Fruit fly (Drosophila melanogaster) whole organism, embryonic: ENCODE measurements around the gene Bdp1.

Source experiments
- ATbp ChIP-seq: fragments of 200-800 bp; sonication (Bioruptor generic); optimal IDR thresholded peaks from 2 replicates; lab custom pipeline; 2017; ENCODE audit warnings: missing biosample characterization, mild to moderate bottlenecking, missing genetic modification characterization, missing genetic modification reagents
- Abd-B ChIP-seq: fragments of 200-800 bp; sonication (Bioruptor generic); optimal IDR thresholded peaks from 2 replicates; lab custom pipeline; 2018; ENCODE audit warnings: missing biosample characterization, mild to moderate bottlenecking, missing genetic modification characterization, moderate library complexity
- Atf3 ChIP-seq: fragments of 200-800 bp; sonication (Bioruptor generic); optimal IDR thresholded peaks from 3 replicates; lab custom pipeline; 2016; ENCODE audit warnings: missing biosample characterization, missing genetic modification characterization
- Bdp1 ChIP-seq: fragments of 200-800 bp; sonication (Bioruptor generic); optimal IDR thresholded peaks from 3 replicates; lab custom pipeline; 2016; ENCODE audit warnings: missing biosample characterization, missing genetic modification characterization
- CG10431 ChIP-seq: fragments of 200-800 bp; sonication (Bioruptor generic); optimal IDR thresholded peaks from 3 replicates; lab custom pipeline; 2018; ENCODE audit warnings: missing biosample characterization, mild to moderate bottlenecking, missing genetic modification characterization
- CG10543 ChIP-seq: fragments of 200-800 bp; sonication (Bioruptor generic); optimal IDR thresholded peaks from 3 replicates; lab custom pipeline; 2017; ENCODE audit warnings: missing biosample characterization, mild to moderate bottlenecking, missing genetic modification characterization, moderate library complexity
- CG11456 ChIP-seq: fragments of 200-800 bp; sonication (Bioruptor generic); IDR thresholded peaks from 3 replicates; pipeline ENCODE4 v1.3.6; 2022; ENCODE audit warnings: missing biosample characterization, missing genetic modification characterization
- CG1233 ChIP-seq: fragments of 200-800 bp; sonication (Bioruptor generic); optimal IDR thresholded peaks from 4 replicates; lab custom pipeline; 2018; ENCODE audit warnings: missing biosample characterization, mild to moderate bottlenecking, missing genetic modification characterization
- CG13287 ChIP-seq: fragments of 200-800 bp; sonication (Bioruptor generic); IDR thresholded peaks from 2 replicates; pipeline ENCODE4 v1.3.6; 2022; ENCODE audit warnings: missing biosample characterization, missing genetic modification characterization; ENCODE audit not compliant: partially characterized antibody
- CG15514 ChIP-seq: fragments of 200-800 bp; sonication (Bioruptor generic); optimal IDR thresholded peaks from 3 replicates; lab custom pipeline; 2017; ENCODE audit warnings: missing biosample characterization, missing genetic modification characterization, mild to moderate bottlenecking, moderate library complexity, missing genetic modification reagents
- CG16813 ChIP-seq: fragments of 200-800 bp; sonication (Bioruptor generic); IDR thresholded peaks from 3 replicates; pipeline ENCODE4 v1.3.6; 2022; ENCODE audit warnings: missing biosample characterization, missing genetic modification characterization; ENCODE audit not compliant: partially characterized antibody
- CG17385 ChIP-seq: fragments of 200-800 bp; sonication (Bioruptor generic); optimal IDR thresholded peaks from 3 replicates; lab custom pipeline; 2018; ENCODE audit warnings: missing biosample characterization, mild to moderate bottlenecking, missing genetic modification characterization
- CG17829 ChIP-seq: fragments of 200-800 bp; optimal IDR thresholded peaks from 2 replicates; lab custom pipeline; 2019; ENCODE audit warnings: missing biosample characterization, mild to moderate bottlenecking, missing genetic modification characterization, moderate library complexity
- CG18619 ChIP-seq: fragments of 200-800 bp; sonication (Bioruptor generic); optimal IDR thresholded peaks from 3 replicates; lab custom pipeline; 2017; ENCODE audit warnings: missing biosample characterization, mild to moderate bottlenecking, missing genetic modification characterization
- CG31441 ChIP-seq: fragments of 200-800 bp; sonication (Bioruptor generic); IDR thresholded peaks from 2 replicates; pipeline ENCODE4 v1.3.6; 2022; ENCODE audit warnings: missing biosample characterization, missing genetic modification characterization
- CG32767 ChIP-seq: fragments of 200-800 bp; sonication (Bioruptor generic); IDR thresholded peaks from 2 replicates; pipeline ENCODE4 v1.3.6; 2022; ENCODE audit warnings: missing biosample characterization, missing genetic modification characterization
- CG4328 ChIP-seq: fragments of 200-800 bp; sonication (Bioruptor generic); optimal IDR thresholded peaks from 3 replicates; lab custom pipeline; 2017; ENCODE audit warnings: missing biosample characterization, missing genetic modification reagents, missing genetic modification characterization
- CG4854 ChIP-seq: fragments of 200-800 bp; sonication (Bioruptor generic); optimal IDR thresholded peaks from 2 replicates; lab custom pipeline; 2016; ENCODE audit warnings: missing biosample characterization, missing genetic modification characterization, inconsistent platforms
- CG6813 ChIP-seq: fragments of 200-800 bp; sonication (Bioruptor generic); optimal IDR thresholded peaks from 2 replicates; lab custom pipeline; 2017; ENCODE audit warnings: missing biosample characterization, missing genetic modification characterization, mild to moderate bottlenecking, moderate library complexity, missing genetic modification reagents
- CG8281 ChIP-seq: fragments of 200-800 bp; sonication (Bioruptor generic); optimal IDR thresholded peaks from 2 replicates; lab custom pipeline; 2018; ENCODE audit warnings: missing biosample characterization, mild to moderate bottlenecking, missing genetic modification characterization, moderate library complexity
- CG8359 ChIP-seq: fragments of 200-800 bp; sonication (Bioruptor generic); optimal IDR thresholded peaks from 2 replicates; lab custom pipeline; 2017; ENCODE audit warnings: missing biosample characterization, mild to moderate bottlenecking, missing genetic modification characterization, borderline replicate concordance
- CG8388 ChIP-seq: fragments of 200-800 bp; sonication (Bioruptor generic); optimal IDR thresholded peaks from 2 replicates; lab custom pipeline; 2019; ENCODE audit warnings: missing biosample characterization, mild to moderate bottlenecking, missing genetic modification characterization, moderate library complexity
- CG9609 ChIP-seq: fragments of 200-800 bp; sonication (Bioruptor generic); optimal IDR thresholded peaks from 3 replicates; lab custom pipeline; 2016; ENCODE audit warnings: missing biosample characterization, missing genetic modification characterization
- Hr39 ChIP-seq: fragments of >200 bp; optimal IDR thresholded peaks from 2 replicates; lab custom pipeline; 2017
- Nf-YB ChIP-seq: fragments of 200-800 bp; sonication (Bioruptor generic); optimal IDR thresholded peaks from 3 replicates; lab custom pipeline; 2019; ENCODE audit warnings: missing biosample characterization, mild to moderate bottlenecking, missing genetic modification characterization, moderate library complexity
- Sox102F ChIP-seq: fragments of 200-800 bp; sonication (Bioruptor generic); optimal IDR thresholded peaks from 2 replicates; lab custom pipeline; 2018; ENCODE audit warnings: missing biosample characterization, mild to moderate bottlenecking, missing genetic modification characterization, moderate library complexity
- bigmax ChIP-seq: fragments of 200-800 bp; sonication (Bioruptor generic); optimal IDR thresholded peaks from 2 replicates; lab custom pipeline; 2018; ENCODE audit warnings: missing biosample characterization, mild to moderate bottlenecking, missing genetic modification characterization
- dati ChIP-seq: fragments of 200-800 bp; sonication (Bioruptor generic); IDR thresholded peaks from 2 replicates; pipeline ENCODE4 v1.3.6; 2022; ENCODE audit warnings: missing biosample characterization, missing genetic modification characterization
- disco-r ChIP-seq: fragments of 200-800 bp; sonication (Bioruptor generic); optimal IDR thresholded peaks from 2 replicates; lab custom pipeline; 2016; ENCODE audit warnings: missing biosample characterization, missing genetic modification characterization
- ems ChIP-seq: fragments of 200-800 bp; sonication (Bioruptor generic); optimal IDR thresholded peaks from 3 replicates; lab custom pipeline; 2016; ENCODE audit warnings: missing biosample characterization, missing genetic modification characterization
- ftz-f1 ChIP-seq: fragments of 200-800 bp; sonication (Bioruptor generic); optimal IDR thresholded peaks from 2 replicates; lab custom pipeline; 2016; ENCODE audit warnings: missing biosample characterization, missing genetic modification characterization
- fu2 ChIP-seq: fragments of 200-800 bp; sonication (Bioruptor generic); optimal IDR thresholded peaks from 2 replicates; lab custom pipeline; 2016; ENCODE audit warnings: missing biosample characterization, missing genetic modification characterization
- grau ChIP-seq: fragments of 200-800 bp; optimal IDR thresholded peaks from 3 replicates; lab custom pipeline; 2019; ENCODE audit warnings: missing biosample characterization, mild to moderate bottlenecking, missing genetic modification characterization, moderate library complexity
- gt ChIP-seq: fragments of 200-800 bp; sonication (Bioruptor generic); IDR thresholded peaks from 2 replicates; pipeline ENCODE4 v1.3.6; 2022; ENCODE audit warnings: missing biosample characterization, missing genetic modification characterization
- luna ChIP-seq: fragments of 200-800 bp; sonication (Bioruptor generic); optimal IDR thresholded peaks from 2 replicates; lab custom pipeline; 2016; ENCODE audit warnings: missing biosample characterization, missing genetic modification characterization
- mam ChIP-seq: fragments of 200-800 bp; sonication (Bioruptor generic); optimal IDR thresholded peaks from 3 replicates; lab custom pipeline; 2016; ENCODE audit warnings: missing biosample characterization, missing genetic modification characterization
- mld ChIP-seq: fragments of 200-800 bp; sonication (Bioruptor generic); IDR thresholded peaks from 3 replicates; pipeline ENCODE4 v1.3.6; 2022; ENCODE audit warnings: missing biosample characterization, missing genetic modification characterization; ENCODE audit not compliant: partially characterized antibody
- onecut ChIP-seq: fragments of 200-800 bp; sonication (Bioruptor generic); IDR thresholded peaks from 2 replicates; pipeline ENCODE4 v1.3.6; 2022; ENCODE audit warnings: missing biosample characterization, missing genetic modification characterization
- repo ChIP-seq: fragments of 200-800 bp; sonication (Bioruptor generic); optimal IDR thresholded peaks from 2 replicates; lab custom pipeline; 2016; ENCODE audit warnings: missing biosample characterization, missing genetic modification characterization
- row ChIP-seq: fragments of 200-800 bp; sonication (Bioruptor generic); IDR thresholded peaks from 3 replicates; pipeline ENCODE4 v1.3.6; 2022; ENCODE audit warnings: missing biosample characterization, missing genetic modification characterization
- sens ChIP-seq: fragments of 200-800 bp; sonication (Bioruptor generic); peaks from one replicate; lab custom pipeline; 2016; ENCODE audit warnings: missing biosample characterization, missing genetic modification characterization
- sens-2 ChIP-seq: fragments of 200-800 bp; sonication (Bioruptor generic); IDR thresholded peaks from 2 replicates; pipeline ENCODE4 v1.3.6; 2022; ENCODE audit warnings: missing biosample characterization, missing genetic modification characterization
- so ChIP-seq: fragments of 200-800 bp; sonication (Bioruptor generic); IDR thresholded peaks from 3 replicates; pipeline ENCODE4 v1.3.6; 2022; ENCODE audit warnings: missing biosample characterization, missing genetic modification characterization
- sob ChIP-seq: fragments of 200-800 bp; sonication (Bioruptor generic); IDR thresholded peaks from 2 replicates; pipeline ENCODE4 v1.3.6; 2022; ENCODE audit warnings: missing biosample characterization, missing genetic modification characterization
- stwl ChIP-seq: fragments of 200-800 bp; sonication (Bioruptor generic); optimal IDR thresholded peaks from 3 replicates; lab custom pipeline; 2018; ENCODE audit warnings: missing biosample characterization, mild to moderate bottlenecking, missing genetic modification characterization, moderate library complexity
- twi ChIP-seq: fragments of 200-800 bp; optimal IDR thresholded peaks from 2 replicates; lab custom pipeline; 2019; ENCODE audit warnings: missing biosample characterization, mild to moderate bottlenecking, missing genetic modification characterization, moderate library complexity
- vvl ChIP-seq: fragments of 200-800 bp; sonication (Bioruptor generic); IDR thresholded peaks from 2 replicates; pipeline ENCODE4 v1.3.6; 2022; ENCODE audit warnings: missing biosample characterization, missing genetic modification characterization
- wek ChIP-seq: fragments of 200-800 bp; sonication (Bioruptor generic); optimal IDR thresholded peaks from 3 replicates; lab custom pipeline; 2018; ENCODE audit warnings: missing biosample characterization, mild to moderate bottlenecking, missing genetic modification characterization, moderate library complexity
- zen2 ChIP-seq: fragments of 200-800 bp; sonication (Bioruptor generic); IDR thresholded peaks from 3 replicates; pipeline ENCODE4 v1.3.6; 2022; ENCODE audit warnings: missing biosample characterization, missing genetic modification characterization; ENCODE audit not compliant: partially characterized antibody

The Bdp1 gene

dm6 chr2L:13373435-13374242, at the start of gene Bdp1, which contains the start of gene CG6565 (continued):
- peak; percentile 44; the same call in 1 of the 2 replicates for TF ChIP-seq CG13287
- peak; percentile 94 for TF ChIP-seq CG8388 (GFP tag; lab: Kevin White, UChicago)
- TF ChIP-seq ftz-f1 (GFP tag; lab: Kevin White, UChicago), result peak; percentile 52
- TF ChIP-seq row, result peak; percentile 98
- peak; percentile 97 for TF ChIP-seq CG4854 (GFP tag; lab: Kevin White, UChicago)
- peak; percentile 98 for TF ChIP-seq disco-r (GFP tag; lab: Kevin White, UChicago)
- TF ChIP-seq wek, result peak; percentile 68
- TF ChIP-seq CG31441 (GFP tag; lab: Robert Waterston, UW), result peak; percentile 98
- TF ChIP-seq CG4328 (GFP tag; lab: Kevin White, UChicago), result peak; percentile 96
- TF ChIP-seq CG8281 (tag; lab: Kevin White, UChicago), result peak; percentile 86
- TF ChIP-seq CG18619, result peak; percentile 97
- TF ChIP-seq fu2 (GFP tag; lab: Kevin White, UChicago), result peak; percentile 99
- peak; percentile 98 for TF ChIP-seq Atf3 (GFP tag; lab: Kevin White, UChicago)
- TF ChIP-seq CG16813 (GFP tag; lab: Robert Waterston, UW), result 0 out of 3 replicates have a peak, but pooled peaks have one; percentile 35
- peak; percentile 77 for TF ChIP-seq CG8359 (GFP tag; lab: Kevin White, UChicago)
- peak; percentile 97 for TF ChIP-seq luna (GFP tag; lab: Kevin White, UChicago)
- peak; percentile 98 for TF ChIP-seq CG10543 (GFP tag; lab: Kevin White, UChicago)
- TF ChIP-seq CG6813 (GFP tag; lab: Kevin White, UChicago), result peak; percentile 85
- TF ChIP-seq twi, result peak; percentile 94
- TF ChIP-seq mam, result peak; percentile 99
- peak; percentile 96 for TF ChIP-seq repo (GFP tag; lab: Kevin White, UChicago)
- peak; percentile 93 for TF ChIP-seq CG11456 (GFP tag; lab: Robert Waterston, UW)
- TF ChIP-seq ATbp, result peak; percentile 91
- TF ChIP-seq mld (GFP tag; lab: Robert Waterston, UW), result no peak
- TF ChIP-seq dati (GFP tag; lab: Robert Waterston, UW), result peak; percentile 60
- TF ChIP-seq Nf-YB (GFP tag; lab: Kevin White, UChicago), result peak; percentile 82
- TF ChIP-seq gt (GFP tag; lab: Robert Waterston, UW), result peak; percentile 81
- peak; percentile 82 for TF ChIP-seq sens-2 (GFP tag; lab: Robert Waterston, UW)
- peak; percentile 98 for TF ChIP-seq Sox102F (GFP tag; lab: Kevin White, UChicago)
- peak; percentile 95 for TF ChIP-seq grau (tag; lab: Kevin White, UChicago)
- peak; percentile 88 for TF ChIP-seq CG32767
- TF ChIP-seq CG1233 (GFP tag; lab: Kevin White, UChicago), result peak; percentile 96
- TF ChIP-seq so (GFP tag; lab: Robert Waterston, UW), result peak; percentile 94
- TF ChIP-seq CG15514 (GFP tag; lab: Kevin White, UChicago), result peak; percentile 89
- TF ChIP-seq ems, result peak; percentile 98
- peak; percentile 19 for TF ChIP-seq bigmax (GFP tag; lab: Kevin White, UChicago)
- peak; percentile 82 for TF ChIP-seq CG10431 (GFP tag; lab: Kevin White, UChicago)
- peak; percentile 86 for TF ChIP-seq stwl (tag; lab: Kevin White, UChicago)
- TF ChIP-seq CG9609 (GFP tag; lab: Kevin White, UChicago), result peak; percentile 99
- TF ChIP-seq Abd-B, result peak; percentile 99
- TF ChIP-seq Hr39, result no peak
- peak; percentile 93 for TF ChIP-seq CG17385 (GFP tag; lab: Kevin White, UChicago)
- peak; percentile 91 for TF ChIP-seq vvl (GFP tag; lab: Robert Waterston, UW)
- peak; percentile 100 for TF ChIP-seq sens (GFP tag; lab: Kevin White, UChicago)
- peak; percentile 96 for TF ChIP-seq Bdp1 (GFP tag; lab: Kevin White, UChicago)
- peak; percentile 91 for TF ChIP-seq CG17829 (tag; lab: Kevin White, UChicago)
- peak; percentile 78 for TF ChIP-seq onecut
- peak; percentile 97 for TF ChIP-seq sob (GFP tag; lab: Robert Waterston, UW)
- no peak for TF ChIP-seq zen2
